Fruit fly (Drosophila melanogaster) whole organism, embryonic: ENCODE data around the gene CG9030.

ENCODE experiments used
- Antp ChIP-seq: fragments of 200-800 bp; sonication (Bioruptor generic); optimal IDR thresholded peaks from 3 replicates; lab custom pipeline; 2016; ENCODE audit warnings: missing biosample characterization, missing genetic modification characterization
- CG10274 ChIP-seq: fragments of 200-800 bp; sonication (Bioruptor generic); optimal IDR thresholded peaks from 3 replicates; lab custom pipeline; 2017; ENCODE audit warnings: missing biosample characterization, mild to moderate bottlenecking, missing genetic modification characterization
- CG12155 ChIP-seq: fragments of 200-800 bp; sonication (Bioruptor generic); optimal IDR thresholded peaks from 3 replicates; lab custom pipeline; 2016; ENCODE audit warnings: missing biosample characterization, missing genetic modification characterization
- CG12299 ChIP-seq: fragments of 200-800 bp; sonication (Bioruptor generic); optimal IDR thresholded peaks from 2 replicates; lab custom pipeline; 2018; ENCODE audit warnings: missing biosample characterization, mild to moderate bottlenecking, missing genetic modification characterization
- CG12744 ChIP-seq: fragments of 200-800 bp; sonication (Bioruptor generic); optimal IDR thresholded peaks from 2 replicates; lab custom pipeline; 2016; ENCODE audit warnings: missing biosample characterization, missing genetic modification characterization
- CG13287 ChIP-seq: fragments of 200-800 bp; sonication (Bioruptor generic); IDR thresholded peaks from 2 replicates; pipeline ENCODE4 v1.3.6; 2022; ENCODE audit warnings: missing biosample characterization, missing genetic modification characterization; ENCODE audit not compliant: partially characterized antibody
- CG13424 ChIP-seq: fragments of 200-800 bp; sonication (Bioruptor generic); optimal IDR thresholded peaks from 2 replicates; lab custom pipeline; 2019; ENCODE audit warnings: missing biosample characterization, mild to moderate bottlenecking, missing genetic modification characterization, moderate library complexity
- CG13624 ChIP-seq: fragments of 200-800 bp; sonication (Bioruptor generic); optimal IDR thresholded peaks from 2 replicates; lab custom pipeline; 2016; ENCODE audit warnings: missing biosample characterization, missing genetic modification characterization
- CG14050 ChIP-seq: fragments of 200-800 bp; sonication (Bioruptor generic); IDR thresholded peaks from 3 replicates; pipeline ENCODE4 v1.3.6; 2022; ENCODE audit warnings: missing biosample characterization, missing genetic modification characterization
- CG17186 ChIP-seq: fragments of 200-800 bp; sonication (Bioruptor generic); optimal IDR thresholded peaks from 3 replicates; lab custom pipeline; 2017; ENCODE audit warnings: missing biosample characterization, missing genetic modification reagents, missing genetic modification characterization
- CG17568 ChIP-seq: fragments of 200-800 bp; sonication (Bioruptor generic); optimal IDR thresholded peaks from 2 replicates; lab custom pipeline; 2018; ENCODE audit warnings: missing biosample characterization, mild to moderate bottlenecking, missing genetic modification characterization, moderate library complexity
- CG2712 ChIP-seq: fragments of 200-800 bp; optimal IDR thresholded peaks from 3 replicates; lab custom pipeline; 2019; ENCODE audit warnings: missing biosample characterization, mild to moderate bottlenecking, missing genetic modification characterization, moderate library complexity
- CG30403 ChIP-seq: fragments of 200-800 bp; sonication (Bioruptor generic); optimal IDR thresholded peaks from 3 replicates; lab custom pipeline; 2016; ENCODE audit warnings: missing biosample characterization, missing genetic modification characterization
- CG3281 ChIP-seq: fragments of 200-800 bp; sonication (Bioruptor generic); optimal IDR thresholded peaks from 3 replicates; lab custom pipeline; 2017; ENCODE audit warnings: missing biosample characterization, mild to moderate bottlenecking, missing genetic modification characterization
- CG34422 ChIP-seq: fragments of 200-800 bp; sonication (Bioruptor generic); IDR thresholded peaks from 3 replicates; pipeline ENCODE4 v1.3.6; 2022; ENCODE audit warnings: missing biosample characterization, missing genetic modification characterization
- CG4617 ChIP-seq: fragments of 200-800 bp; sonication (Bioruptor generic); optimal IDR thresholded peaks from 3 replicates; lab custom pipeline; 2016; ENCODE audit warnings: missing biosample characterization, missing genetic modification characterization, borderline replicate concordance
- CG6272 ChIP-seq: fragments of 200-800 bp; sonication (Bioruptor generic); IDR thresholded peaks from 2 replicates; pipeline ENCODE4 v1.3.6; 2022; ENCODE audit warnings: missing biosample characterization, missing genetic modification characterization
- CG7839 ChIP-seq: fragments of 200-800 bp; sonication (Bioruptor generic); optimal IDR thresholded peaks from 3 replicates; lab custom pipeline; 2018; ENCODE audit warnings: missing biosample characterization, mild to moderate bottlenecking, missing genetic modification characterization, moderate library complexity
- CG9727 ChIP-seq: fragments of 200-800 bp; sonication (Bioruptor generic); optimal IDR thresholded peaks from 3 replicates; lab custom pipeline; 2017; ENCODE audit warnings: missing biosample characterization, mild to moderate bottlenecking, missing genetic modification characterization
- CTCF ChIP-seq: fragments of 200-800 bp; sonication (Bioruptor generic); optimal IDR thresholded peaks from 2 replicates; lab custom pipeline; 2017; ENCODE audit warnings: missing biosample characterization, mild to moderate bottlenecking, missing genetic modification characterization, moderate library complexity
- Doc2 ChIP-seq: fragments of 200-800 bp; sonication (Bioruptor generic); IDR thresholded peaks from 2 replicates; pipeline ENCODE4 v1.3.6; 2022; ENCODE audit warnings: missing biosample characterization, missing genetic modification characterization
- Hr39 ChIP-seq: fragments of >200 bp; optimal IDR thresholded peaks from 2 replicates; lab custom pipeline; 2017
- MESR4 ChIP-seq: fragments of 200-800 bp; sonication (Bioruptor generic); optimal IDR thresholded peaks from 2 replicates; lab custom pipeline; 2018; ENCODE audit warnings: missing biosample characterization, mild to moderate bottlenecking, missing genetic modification characterization, moderate library complexity
- Mes4 ChIP-seq: fragments of 200-800 bp; sonication (Bioruptor generic); optimal IDR thresholded peaks from 2 replicates; lab custom pipeline; 2016; ENCODE audit warnings: missing biosample characterization, missing genetic modification characterization
- Oaz ChIP-seq: fragments of 200-800 bp; sonication (Bioruptor generic); IDR thresholded peaks from 2 replicates; pipeline ENCODE4 v1.3.6; 2022; ENCODE audit warnings: missing biosample characterization, missing genetic modification characterization
- Pdp1 ChIP-seq, 2 experiments: fragments of 200-800 bp; sonication (Bioruptor generic); optimal IDR thresholded peaks; 3 replicates each; lab custom pipeline; 2016; ENCODE audit warnings: missing biosample characterization in 2 of 2, missing genetic modification characterization in 2 of 2, mild to moderate bottlenecking in 1 of 2, moderate library complexity in 1 of 2
- Sry-δ ChIP-seq: fragments of 200-800 bp; sonication (Bioruptor generic); optimal IDR thresholded peaks from 2 replicates; lab custom pipeline; 2016; ENCODE audit warnings: missing biosample characterization, missing genetic modification characterization
- Ssrp ChIP-seq: fragments of 200-800 bp; sonication (Bioruptor generic); optimal IDR thresholded peaks from 2 replicates; lab custom pipeline; 2018; ENCODE audit warnings: missing biosample characterization, mild to moderate bottlenecking, missing genetic modification characterization, moderate library complexity
- Vsx1 ChIP-seq: fragments of 200-800 bp; sonication (Bioruptor generic); optimal IDR thresholded peaks from 2 replicates; lab custom pipeline; 2017; ENCODE audit warnings: missing biosample characterization, mild to moderate bottlenecking, missing genetic modification characterization, missing genetic modification reagents
- ac ChIP-seq: fragments of 200-800 bp; sonication (Bioruptor generic); optimal IDR thresholded peaks from 3 replicates; lab custom pipeline; 2017; ENCODE audit warnings: missing biosample characterization, mild to moderate bottlenecking, missing genetic modification characterization
- bcd ChIP-seq: fragments of 200-800 bp; sonication (Bioruptor generic); optimal IDR thresholded peaks from 2 replicates; lab custom pipeline; 2017; ENCODE audit warnings: missing biosample characterization, mild to moderate bottlenecking, missing genetic modification characterization
- chinmo ChIP-seq: fragments of 200-800 bp; sonication (Bioruptor generic); IDR thresholded peaks from 4 replicates; pipeline ENCODE4 v1.3.6; 2022; ENCODE audit warnings: missing biosample characterization, missing genetic modification characterization; ENCODE audit not compliant: partially characterized antibody
- chm ChIP-seq: fragments of 200-800 bp; sonication (Bioruptor generic); IDR thresholded peaks from 2 replicates; pipeline ENCODE4 v1.3.6; 2022; ENCODE audit warnings: missing biosample characterization, missing genetic modification characterization
- chn ChIP-seq: fragments of 200-800 bp; sonication (Bioruptor generic); optimal IDR thresholded peaks from 2 replicates; lab custom pipeline; 2016; ENCODE audit warnings: missing biosample characterization, missing genetic modification characterization
- da ChIP-seq: fragments of 200-800 bp; sonication (Bioruptor generic); optimal IDR thresholded peaks from 2 replicates; lab custom pipeline; 2016; ENCODE audit warnings: missing biosample characterization, missing genetic modification characterization
- dmrt99B ChIP-seq: fragments of 200-800 bp; sonication (Bioruptor generic); optimal IDR thresholded peaks from 2 replicates; lab custom pipeline; 2018; ENCODE audit warnings: missing biosample characterization, mild to moderate bottlenecking, missing genetic modification characterization, moderate library complexity
- esg ChIP-seq: fragments of 200-800 bp; sonication (Bioruptor generic); conservative IDR thresholded peaks from 2 replicates; pipeline ENCODE4 v1.3.6; 2022; ENCODE audit warnings: missing biosample characterization, missing genetic modification characterization
- fd64A ChIP-seq: fragments of 200-800 bp; sonication (Bioruptor generic); optimal IDR thresholded peaks from 3 replicates; lab custom pipeline; 2018; ENCODE audit warnings: missing biosample characterization, mild to moderate bottlenecking, missing genetic modification characterization
- gem ChIP-seq: fragments of 200-800 bp; sonication (Bioruptor generic); optimal IDR thresholded peaks from 2 replicates; lab custom pipeline; 2019; ENCODE audit warnings: missing biosample characterization, mild to moderate bottlenecking, missing genetic modification characterization, moderate library complexity
- lilli ChIP-seq: fragments of 200-800 bp; sonication (Bioruptor generic); optimal IDR thresholded peaks from 3 replicates; lab custom pipeline; 2016; ENCODE audit warnings: missing biosample characterization, missing genetic modification characterization
- lov ChIP-seq, 2 experiments: fragments of 200-800 bp in 1 of 2; fragments of >200 bp in 1 of 2; sonication (Bioruptor generic) in 1 of 2; IDR thresholded peaks in 1 of 2; optimal IDR thresholded peaks in 1 of 2; 2 replicates in 1 of 2; 3 replicates in 1 of 2; pipeline versions ENCODE4 v1.3.6 to Lab custom; 2017 to 2022; ENCODE audit warnings: missing biosample characterization in 1 of 2, missing genetic modification characterization in 1 of 2
- maf-S ChIP-seq: fragments of 200-800 bp; sonication (Bioruptor generic); optimal IDR thresholded peaks from 2 replicates; lab custom pipeline; 2016; ENCODE audit warnings: missing biosample characterization, missing genetic modification characterization
- mam ChIP-seq: fragments of 200-800 bp; sonication (Bioruptor generic); optimal IDR thresholded peaks from 3 replicates; lab custom pipeline; 2016; ENCODE audit warnings: missing biosample characterization, missing genetic modification characterization
- mld ChIP-seq: fragments of 200-800 bp; sonication (Bioruptor generic); IDR thresholded peaks from 3 replicates; pipeline ENCODE4 v1.3.6; 2022; ENCODE audit warnings: missing biosample characterization, missing genetic modification characterization; ENCODE audit not compliant: partially characterized antibody
- pan ChIP-seq, 4 experiments: fragments of >200 bp in 3 of 4; fragments of 200-800 bp in 1 of 4; sonication (Bioruptor generic) in 1 of 4; optimal IDR thresholded peaks in 3 of 4; IDR thresholded peaks in 1 of 4; 2 replicates each; pipeline versions ENCODE4 v1.3.6 to Lab custom; 2017 to 2022; ENCODE audit warnings: missing biosample characterization in 2 of 4, missing genetic modification characterization in 2 of 4, mixed read lengths in 1 of 4
- run ChIP-seq: fragments of 200-800 bp; sonication (Bioruptor generic); optimal IDR thresholded peaks from 3 replicates; lab custom pipeline; 2018; ENCODE audit warnings: missing biosample characterization, mild to moderate bottlenecking, missing genetic modification characterization
- sim ChIP-seq: fragments of 200-800 bp; sonication (Bioruptor generic); IDR thresholded peaks from 2 replicates; pipeline ENCODE4 v1.3.6; 2022; ENCODE audit warnings: missing biosample characterization, missing genetic modification characterization
- sqz ChIP-seq: fragments of 200-800 bp; sonication (Bioruptor generic); optimal IDR thresholded peaks from 3 replicates; lab custom pipeline; 2018; ENCODE audit warnings: missing biosample characterization, mild to moderate bottlenecking, missing genetic modification characterization
- z ChIP-seq: fragments of 200-800 bp; sonication (Bioruptor generic); IDR thresholded peaks from 3 replicates; pipeline ENCODE4 v1.3.6; 2022; ENCODE audit warnings: missing biosample characterization, missing genetic modification characterization
- zen2 ChIP-seq: fragments of 200-800 bp; sonication (Bioruptor generic); IDR thresholded peaks from 3 replicates; pipeline ENCODE4 v1.3.6; 2022; ENCODE audit warnings: missing biosample characterization, missing genetic modification characterization; ENCODE audit not compliant: partially characterized antibody

CG9030 gene

dm6 chrX:14909658-14910378 is 45.1 kb downstream of the CG9030 start, which contains the start of gene fiz (continued):
- TF ChIP-seq Antp (GFP tag; lab: Kevin White, UChicago), result no peak
- TF ChIP-seq Ssrp, result no peak
- no peak for TF ChIP-seq chm (GFP tag; lab: Robert Waterston, UW)
- TF ChIP-seq CG13287 (GFP tag; lab: Robert Waterston, UW), result no peak
- TF ChIP-seq CG13624 (GFP tag; lab: Kevin White, UChicago), result no peak
- TF ChIP-seq sim, result no peak
- TF ChIP-seq bcd, result no peak
- TF ChIP-seq Sry-δ (GFP tag; lab: Kevin White, UChicago), result no peak
- TF ChIP-seq Hr39 (lab: Kevin White, UChicago), result no peak
- no peak for TF ChIP-seq da (GFP tag; lab: Kevin White, UChicago)
- peak; percentile 39 for TF ChIP-seq CG10274 (GFP tag; lab: Kevin White, UChicago)
- peak; percentile 88 for TF ChIP-seq CTCF (GFP tag; lab: Kevin White, UChicago)
- TF ChIP-seq CG7839 (tag; lab: Kevin White, UChicago), result no peak
- TF ChIP-seq pan (optimal IDR thresholded peaks at IDR 0.05; lab: Kevin White, UChicago), result no peak
- no peak for TF ChIP-seq pan (GFP tag; optimal IDR thresholded peaks at IDR 0.05 in 1 of 2, IDR thresholded peaks at IDR 0.05 in 1 of 2)
- 0 out of 4 replicates have a peak, but pooled peaks have one; percentile 40 for TF ChIP-seq chinmo (GFP tag; lab: Robert Waterston, UW)
- no peak for TF ChIP-seq mld
- no peak for TF ChIP-seq CG3281 (GFP tag; lab: Kevin White, UChicago)
- TF ChIP-seq CG34422 (GFP tag; lab: Robert Waterston, UW), result no peak
- TF ChIP-seq maf-S (GFP tag; lab: Kevin White, UChicago), result no peak
- TF ChIP-seq CG17568 (GFP tag; lab: Kevin White, UChicago), result no peak
- TF ChIP-seq run (tag; lab: Kevin White, UChicago), result no peak
- no peak for TF ChIP-seq esg (GFP tag; lab: Robert Waterston, UW)
- no peak for TF ChIP-seq zen2
- no peak for TF ChIP-seq lov (optimal IDR thresholded peaks at IDR 0.05; lab: Kevin White, UChicago)
- no peak for TF ChIP-seq lov (GFP tag; IDR thresholded peaks at IDR 0.05; lab: Robert Waterston, UW)
- TF ChIP-seq CG13424 (tag; lab: Kevin White, UChicago), result no peak
- TF ChIP-seq CG9727 (GFP tag; lab: Kevin White, UChicago), result no peak
- TF ChIP-seq z, result no peak
- TF ChIP-seq dmrt99B (tag; lab: Kevin White, UChicago), result no peak
- no peak for TF ChIP-seq CG12155 (GFP tag; lab: Kevin White, UChicago)
- TF ChIP-seq Mes4 (GFP tag; lab: Kevin White, UChicago), result no peak
- TF ChIP-seq Vsx1 (GFP tag; lab: Kevin White, UChicago), result no peak
- TF ChIP-seq Doc2 (GFP tag; lab: Robert Waterston, UW), result no peak
- no peak for TF ChIP-seq chn
- TF ChIP-seq Pdp1 (GFP tag; optimal IDR thresholded peaks at IDR 0.05; lab: Kevin White, UChicago), result no peak
- no peak for TF ChIP-seq ac (GFP tag; lab: Kevin White, UChicago)
- no peak for TF ChIP-seq lilli
- TF ChIP-seq MESR4, result no peak
- no peak for TF ChIP-seq CG17186
- no peak for TF ChIP-seq CG6272 (GFP tag; lab: Robert Waterston, UW)
- TF ChIP-seq CG12744 (GFP tag; lab: Kevin White, UChicago), result no peak
- TF ChIP-seq CG30403 (GFP tag; lab: Kevin White, UChicago), result no peak
- TF ChIP-seq Oaz (GFP tag; lab: Robert Waterston, UW), result no peak
- TF ChIP-seq CG14050 (GFP tag; lab: Robert Waterston, UW), result no peak
- TF ChIP-seq CG4617 (GFP tag; lab: Kevin White, UChicago), result no peak
- TF ChIP-seq sqz (GFP tag; lab: Kevin White, UChicago), result peak; percentile 24
- TF ChIP-seq mam, result no peak
- TF ChIP-seq fd64A (GFP tag; lab: Kevin White, UChicago), result no peak
- TF ChIP-seq CG2712 (tag; lab: Kevin White, UChicago), result no peak
- no peak for TF ChIP-seq CG12299
- peak; percentile 9 for TF ChIP-seq gem
